Fruit fly (Drosophila melanogaster) whole organism, embryonic: ENCODE data around the gene Sap30.

Source experiments
- Atf3 ChIP-seq: fragments of 200-800 bp; sonication (Bioruptor generic); optimal IDR thresholded peaks from 3 replicates; lab custom pipeline; 2016; ENCODE audit warnings: missing biosample characterization, missing genetic modification characterization
- Blimp-1 ChIP-seq: fragments of 200-800 bp; sonication (Bioruptor generic); optimal IDR thresholded peaks from 3 replicates; lab custom pipeline; 2018; ENCODE audit warnings: missing biosample characterization, missing genetic modification characterization, mild to moderate bottlenecking, moderate library complexity, missing genetic modification reagents
- CG10462 ChIP-seq: fragments of 200-800 bp; sonication (Bioruptor generic); optimal IDR thresholded peaks from 2 replicates; lab custom pipeline; 2016; ENCODE audit warnings: missing biosample characterization, missing genetic modification characterization
- CG10959 ChIP-seq: fragments of 200-800 bp; sonication (Bioruptor generic); IDR thresholded peaks from 2 replicates; pipeline ENCODE4 v1.3.6; 2022; ENCODE audit warnings: missing biosample characterization, missing genetic modification characterization
- CG11085 ChIP-seq: fragments of 200-800 bp; sonication (Bioruptor generic); IDR thresholded peaks from 2 replicates; pipeline ENCODE4 v1.3.6; 2022; ENCODE audit warnings: missing biosample characterization, missing genetic modification characterization
- CG12071 ChIP-seq: fragments of 200-800 bp; sonication (Bioruptor generic); optimal IDR thresholded peaks from 3 replicates; lab custom pipeline; 2018; ENCODE audit warnings: missing biosample characterization, mild to moderate bottlenecking, missing genetic modification characterization
- CG12391 ChIP-seq: fragments of 200-800 bp; sonication (Bioruptor generic); optimal IDR thresholded peaks from 3 replicates; lab custom pipeline; 2018; ENCODE audit warnings: missing biosample characterization, mild to moderate bottlenecking, missing genetic modification characterization, moderate library complexity
- CG12659 ChIP-seq: fragments of 200-800 bp; sonication (Bioruptor generic); optimal IDR thresholded peaks from 3 replicates; lab custom pipeline; 2017; ENCODE audit warnings: mild to moderate bottlenecking, missing biosample characterization, missing genetic modification reagents, missing genetic modification characterization
- CG12769 ChIP-seq: fragments of 200-800 bp; sonication (Bioruptor generic); optimal IDR thresholded peaks from 2 replicates; lab custom pipeline; 2019; ENCODE audit warnings: missing biosample characterization, mild to moderate bottlenecking, missing genetic modification characterization, moderate library complexity
- CG13894 ChIP-seq: fragments of 200-800 bp; sonication (Bioruptor generic); optimal IDR thresholded peaks from 3 replicates; lab custom pipeline; 2018; ENCODE audit warnings: missing biosample characterization, mild to moderate bottlenecking, missing genetic modification characterization, moderate library complexity
- CG14441 ChIP-seq: fragments of 200-800 bp; sonication (Bioruptor generic); IDR thresholded peaks from 2 replicates; pipeline ENCODE4 v1.3.6; 2022; ENCODE audit warnings: missing biosample characterization, missing genetic modification characterization
- CG16863 ChIP-seq: fragments of 200-800 bp; sonication (Bioruptor generic); optimal IDR thresholded peaks from 3 replicates; lab custom pipeline; 2016; ENCODE audit warnings: missing biosample characterization, missing genetic modification characterization
- CG17829 ChIP-seq: fragments of 200-800 bp; optimal IDR thresholded peaks from 2 replicates; lab custom pipeline; 2019; ENCODE audit warnings: missing biosample characterization, mild to moderate bottlenecking, missing genetic modification characterization, moderate library complexity
- CG17912 ChIP-seq: fragments of 200-800 bp; sonication (Bioruptor generic); optimal IDR thresholded peaks from 2 replicates; lab custom pipeline; 2018; ENCODE audit warnings: missing biosample characterization, mild to moderate bottlenecking, missing genetic modification characterization
- CG2116 ChIP-seq: fragments of 200-800 bp; sonication (Bioruptor generic); optimal IDR thresholded peaks from 3 replicates; lab custom pipeline; 2018; ENCODE audit warnings: missing biosample characterization, mild to moderate bottlenecking, missing genetic modification characterization
- CG2889 ChIP-seq: fragments of 200-800 bp; sonication (Bioruptor generic); IDR thresholded peaks from 3 replicates; pipeline ENCODE4 v1.3.6; 2022; ENCODE audit warnings: missing biosample characterization, missing genetic modification characterization
- CG31224 ChIP-seq: fragments of 200-800 bp; sonication (Bioruptor generic); IDR thresholded peaks from 2 replicates; pipeline ENCODE4 v1.3.6; 2022; ENCODE audit warnings: missing biosample characterization, missing genetic modification characterization
- CG32532 ChIP-seq: fragments of 200-800 bp; sonication (Bioruptor generic); IDR thresholded peaks from 2 replicates; pipeline ENCODE4 v1.3.6; 2022; ENCODE audit warnings: missing biosample characterization, missing genetic modification characterization
- CG6254 ChIP-seq: fragments of 200-800 bp; sonication (Bioruptor generic); optimal IDR thresholded peaks from 3 replicates; lab custom pipeline; 2017; ENCODE audit warnings: mild to moderate bottlenecking, missing biosample characterization, missing genetic modification reagents, missing genetic modification characterization
- CG7786 ChIP-seq: fragments of 200-800 bp; sonication (Bioruptor generic); optimal IDR thresholded peaks from 2 replicates; lab custom pipeline; 2016; ENCODE audit warnings: missing biosample characterization, missing genetic modification characterization
- Dbx ChIP-seq: fragments of 200-800 bp; sonication (Bioruptor generic); IDR thresholded peaks from 3 replicates; pipeline ENCODE4 v1.3.6; 2022; ENCODE audit warnings: missing biosample characterization, missing genetic modification characterization
- Deaf1 ChIP-seq: fragments of 200-800 bp; optimal IDR thresholded peaks from 3 replicates; lab custom pipeline; 2019; ENCODE audit warnings: missing biosample characterization, mild to moderate bottlenecking, missing genetic modification characterization, moderate library complexity
- Dip3 ChIP-seq: fragments of 200-800 bp; sonication (Bioruptor generic); optimal IDR thresholded peaks from 3 replicates; lab custom pipeline; 2016; ENCODE audit warnings: missing biosample characterization, missing genetic modification characterization
- Ets65A ChIP-seq: fragments of 200-800 bp; sonication (Bioruptor generic); peaks from one replicate; lab custom pipeline; 2016; ENCODE audit warnings: missing biosample characterization, missing genetic modification characterization
- H2.0 ChIP-seq: fragments of 200-800 bp; sonication (Bioruptor generic); IDR thresholded peaks from 2 replicates; pipeline ENCODE4 v1.3.6; 2022; ENCODE audit warnings: missing biosample characterization, missing genetic modification characterization
- Jarid2 ChIP-seq: fragments of 200-800 bp; sonication (Bioruptor generic); optimal IDR thresholded peaks from 3 replicates; lab custom pipeline; 2017; ENCODE audit warnings: mild to moderate bottlenecking, missing biosample characterization, missing genetic modification reagents, missing genetic modification characterization
- Nf-YC ChIP-seq: fragments of 200-800 bp; optimal IDR thresholded peaks from 3 replicates; lab custom pipeline; 2019; ENCODE audit warnings: missing biosample characterization, mild to moderate bottlenecking, missing genetic modification characterization, moderate library complexity
- TFAM ChIP-seq: fragments of 200-800 bp; sonication (Bioruptor generic); optimal IDR thresholded peaks from 2 replicates; lab custom pipeline; 2017; ENCODE audit warnings: missing biosample characterization, missing genetic modification characterization, inconsistent platforms
- ase ChIP-seq: fragments of 200-800 bp; sonication (Bioruptor generic); IDR thresholded peaks from 3 replicates; pipeline ENCODE4 v1.3.6; 2022; ENCODE audit warnings: missing biosample characterization, missing genetic modification characterization
- ato ChIP-seq: fragments of 200-800 bp; sonication (Bioruptor generic); IDR thresholded peaks from 2 replicates; pipeline ENCODE4 v1.3.6; 2022; ENCODE audit warnings: missing biosample characterization, missing genetic modification characterization; ENCODE audit not compliant: partially characterized antibody
- bowl ChIP-seq: fragments of 200-800 bp; sonication (Bioruptor generic); IDR thresholded peaks from 2 replicates; pipeline ENCODE4 v1.3.6; 2022; ENCODE audit warnings: missing biosample characterization, missing genetic modification characterization
- chinmo ChIP-seq: fragments of 200-800 bp; sonication (Bioruptor generic); IDR thresholded peaks from 4 replicates; pipeline ENCODE4 v1.3.6; 2022; ENCODE audit warnings: missing biosample characterization, missing genetic modification characterization; ENCODE audit not compliant: partially characterized antibody
- cwo ChIP-seq: fragments of 200-800 bp; sonication (Bioruptor generic); optimal IDR thresholded peaks from 3 replicates; lab custom pipeline; 2017; ENCODE audit warnings: missing biosample characterization, missing genetic modification characterization, mild to moderate bottlenecking, moderate library complexity, missing genetic modification reagents
- ewg ChIP-seq: fragments of 200-800 bp; sonication (Bioruptor generic); optimal IDR thresholded peaks from 3 replicates; lab custom pipeline; 2017; ENCODE audit warnings: mild to moderate bottlenecking, missing biosample characterization, missing genetic modification reagents, missing genetic modification characterization
- her ChIP-seq: fragments of 200-800 bp; sonication (Bioruptor generic); optimal IDR thresholded peaks from 2 replicates; lab custom pipeline; 2016; ENCODE audit warnings: missing biosample characterization, missing genetic modification characterization
- hth ChIP-seq: fragments of >200 bp; optimal IDR thresholded peaks from 2 replicates; lab custom pipeline; 2017; ENCODE audit warnings: inconsistent platforms
- kay ChIP-seq: fragments of 200-800 bp; sonication (Bioruptor generic); optimal IDR thresholded peaks from 2 replicates; lab custom pipeline; 2016; ENCODE audit warnings: missing biosample characterization, missing genetic modification characterization
- knrl ChIP-seq: fragments of 200-800 bp; sonication (Bioruptor generic); IDR thresholded peaks from 3 replicates; pipeline ENCODE4 v1.3.6; 2022; ENCODE audit warnings: missing biosample characterization, missing genetic modification characterization; ENCODE audit not compliant: partially characterized antibody
- lab ChIP-seq: fragments of 200-800 bp; sonication (Bioruptor generic); optimal IDR thresholded peaks from 3 replicates; lab custom pipeline; 2017; ENCODE audit warnings: missing biosample characterization, missing genetic modification characterization, mild to moderate bottlenecking, moderate library complexity, missing genetic modification reagents
- lola ChIP-seq, 3 experiments: fragments of >200 bp in 2 of 3; fragments of 200-800 bp in 1 of 3; sonication (Bioruptor generic) in 1 of 3; optimal IDR thresholded peaks; 2 replicates each; lab custom pipeline; 2017 to 2019; ENCODE audit warnings: missing biosample characterization in 3 of 3, missing genetic modification characterization in 3 of 3, mild to moderate bottlenecking in 1 of 3, moderate library complexity in 1 of 3
- lov ChIP-seq, 2 experiments: fragments of 200-800 bp in 1 of 2; fragments of >200 bp in 1 of 2; sonication (Bioruptor generic) in 1 of 2; IDR thresholded peaks in 1 of 2; optimal IDR thresholded peaks in 1 of 2; 2 replicates in 1 of 2; 3 replicates in 1 of 2; pipeline versions ENCODE4 v1.3.6 to Lab custom; 2017 to 2022; ENCODE audit warnings: missing biosample characterization in 1 of 2, missing genetic modification characterization in 1 of 2
- nom ChIP-seq: fragments of 200-800 bp; sonication (Bioruptor generic); optimal IDR thresholded peaks from 2 replicates; lab custom pipeline; 2017; ENCODE audit warnings: missing biosample characterization, missing genetic modification characterization, mild to moderate bottlenecking, moderate library complexity, missing genetic modification reagents
- p53 ChIP-seq: fragments of 200-800 bp; sonication (Bioruptor generic); optimal IDR thresholded peaks from 2 replicates; lab custom pipeline; 2016; ENCODE audit warnings: missing biosample characterization, missing genetic modification characterization
- peb ChIP-seq: fragments of 200-800 bp; sonication (Bioruptor generic); IDR thresholded peaks from 2 replicates; pipeline ENCODE4 v1.3.6; 2022; ENCODE audit warnings: missing biosample characterization, missing genetic modification characterization
- pros ChIP-seq: fragments of 200-800 bp; sonication (Bioruptor generic); optimal IDR thresholded peaks from 3 replicates; lab custom pipeline; 2019; ENCODE audit warnings: missing biosample characterization, mild to moderate bottlenecking, missing genetic modification characterization, moderate library complexity
- row ChIP-seq: fragments of 200-800 bp; sonication (Bioruptor generic); IDR thresholded peaks from 3 replicates; pipeline ENCODE4 v1.3.6; 2022; ENCODE audit warnings: missing biosample characterization, missing genetic modification characterization
- shn ChIP-seq: fragments of 200-800 bp; sonication (Bioruptor generic); optimal IDR thresholded peaks from 3 replicates; lab custom pipeline; 2016; ENCODE audit warnings: missing biosample characterization, missing genetic modification characterization
- slbo ChIP-seq: fragments of 200-800 bp; sonication (Bioruptor generic); IDR thresholded peaks from 2 replicates; pipeline ENCODE4 v1.3.6; 2022; ENCODE audit warnings: missing biosample characterization, missing genetic modification characterization
- ttk ChIP-seq: fragments of 200-800 bp; sonication (Bioruptor generic); IDR thresholded peaks from 2 replicates; pipeline ENCODE4 v2.1.2; 2022; ENCODE audit warnings: missing biosample characterization, missing genetic modification characterization

The Sap30 gene

DNA sequence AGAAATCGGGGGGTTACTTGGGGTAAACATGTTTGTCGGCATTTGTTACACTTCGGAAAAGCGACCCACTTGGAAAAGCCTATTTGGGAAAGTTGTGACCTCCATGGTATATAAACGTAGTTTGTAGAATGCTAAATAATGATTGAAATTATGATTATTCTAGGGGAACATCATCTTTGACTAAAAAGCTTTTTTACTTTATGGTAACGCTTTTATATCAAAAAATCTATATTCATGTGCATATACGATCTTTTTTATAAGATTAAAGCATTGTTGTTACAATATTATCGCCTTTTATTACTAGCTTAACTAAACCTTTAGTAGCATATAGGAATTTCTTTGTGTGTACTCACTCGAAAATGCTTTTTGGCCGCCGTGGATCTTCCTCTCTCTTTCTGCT lies 47.2 kb downstream of the Sap30 start (continued):
- peak; percentile 31 for TF ChIP-seq shn (GFP tag; lab: Kevin White, UChicago)
- peak; percentile 28 for TF ChIP-seq Blimp-1 (GFP tag; lab: Kevin White, UChicago)
- peak; percentile 33 for TF ChIP-seq Nf-YC (tag; lab: Kevin White, UChicago)
- peak; percentile 53 for TF ChIP-seq CG14441 (GFP tag; lab: Robert Waterston, UW)
- TF ChIP-seq CG17829 (tag; lab: Kevin White, UChicago) = peak; percentile 47
- peak; percentile 26 for TF ChIP-seq lab (GFP tag; lab: Kevin White, UChicago)
- TF ChIP-seq lola (GFP tag; optimal IDR thresholded peaks at IDR 0.05; lab: Kevin White, UChicago) = peak in 1 of 3 experiments; percentile 28
- peak; percentile 17 for TF ChIP-seq kay
- TF ChIP-seq CG13894 (tag; lab: Kevin White, UChicago) = no peak
- TF ChIP-seq, all 482 proteins: peak for 133

DNA sequence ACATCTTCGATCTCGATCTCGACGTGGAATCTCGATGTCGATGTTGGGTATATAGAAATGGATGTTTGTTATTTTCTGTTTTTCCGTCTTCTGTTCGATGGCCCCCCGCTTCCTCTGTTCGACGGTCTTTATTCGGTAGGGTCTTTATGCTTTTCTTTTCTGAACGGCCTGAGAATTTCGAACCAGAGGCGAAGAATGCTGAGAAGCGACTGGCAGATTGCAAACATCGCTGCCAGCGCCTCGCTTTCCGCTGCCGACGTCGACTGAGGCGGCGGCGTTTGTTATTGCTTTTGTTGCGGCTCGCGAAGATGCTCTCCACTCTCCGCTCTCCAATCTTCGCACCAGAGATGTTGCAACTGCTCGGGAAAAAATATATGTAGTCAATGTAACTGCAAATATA lies 48.2 kb downstream of the Sap30 start, which contains the start of the genes CG13004 and CG46306:
Gene CG13004, minus strand, starts transcription at position 217 of the 400 bp plus-strand sequence.
Gene CG46306, minus strand, starts transcription at position 217 of the 400 bp plus-strand sequence.
- no peak for TF ChIP-seq Ets65A (GFP tag; lab: Kevin White, UChicago)
- no peak for TF ChIP-seq peb (GFP tag; lab: Robert Waterston, UW)
- no peak for TF ChIP-seq pros (GFP tag; lab: Kevin White, UChicago)
- TF ChIP-seq hth (lab: Kevin White, UChicago) = no peak
- 0 out of 4 replicates have a peak, but pooled peaks have one; percentile 26 for TF ChIP-seq chinmo
- no peak for TF ChIP-seq TFAM (GFP tag; lab: Kevin White, UChicago)
- TF ChIP-seq CG2889 = no peak
- TF ChIP-seq lov (optimal IDR thresholded peaks at IDR 0.05; lab: Kevin White, UChicago) = no peak
- no peak for TF ChIP-seq lov (GFP tag; IDR thresholded peaks at IDR 0.05; lab: Robert Waterston, UW)
- no peak for TF ChIP-seq Dbx (GFP tag; lab: Robert Waterston, UW)
- TF ChIP-seq ato (GFP tag; lab: Robert Waterston, UW) = no peak
- peak; percentile 11; the same call in 1 of the 2 replicates for TF ChIP-seq CG32532 (GFP tag; lab: Robert Waterston, UW)
- no peak for TF ChIP-seq Atf3 (GFP tag; lab: Kevin White, UChicago)
- no peak for TF ChIP-seq ewg
- TF ChIP-seq ase (GFP tag; lab: Robert Waterston, UW) = no peak
- TF ChIP-seq CG7786 = no peak
- no peak for TF ChIP-seq knrl (GFP tag; lab: Robert Waterston, UW)
- TF ChIP-seq CG12071 = no peak
- TF ChIP-seq CG16863 (GFP tag; lab: Kevin White, UChicago) = no peak
- no peak for TF ChIP-seq her (GFP tag; lab: Kevin White, UChicago)
- no peak for TF ChIP-seq bowl (GFP tag; lab: Robert Waterston, UW)
- peak; percentile 9; the same call in 1 of the 3 replicates for TF ChIP-seq row
- TF ChIP-seq CG10959 (GFP tag; lab: Robert Waterston, UW) = no peak
- no peak for TF ChIP-seq CG11085 (GFP tag; lab: Robert Waterston, UW)
- no peak for TF ChIP-seq p53
- no peak for TF ChIP-seq CG17912 (GFP tag; lab: Kevin White, UChicago)
- TF ChIP-seq CG12391 (tag; lab: Kevin White, UChicago) = no peak
- no peak for TF ChIP-seq Dip3
- TF ChIP-seq CG12769 (tag; lab: Kevin White, UChicago) = no peak
- peak; percentile 58 for TF ChIP-seq Jarid2 (GFP tag; lab: Kevin White, UChicago)
- no peak for TF ChIP-seq ttk (GFP tag; lab: Robert Waterston, UW)
- no peak for TF ChIP-seq CG12659 (GFP tag; lab: Kevin White, UChicago)
- TF ChIP-seq CG2116 (GFP tag; lab: Kevin White, UChicago) = no peak
- peak; percentile 27; the same call in 1 of the 2 replicates for TF ChIP-seq slbo
- no peak for TF ChIP-seq CG10462
- TF ChIP-seq H2.0 (GFP tag; lab: Robert Waterston, UW) = no peak
- no peak for TF ChIP-seq CG6254 (GFP tag; lab: Kevin White, UChicago)
- no peak for TF ChIP-seq Deaf1 (tag; lab: Kevin White, UChicago)
- TF ChIP-seq nom = peak; percentile 55
- no peak for TF ChIP-seq cwo (GFP tag; lab: Kevin White, UChicago)
- no peak for TF ChIP-seq CG31224 (GFP tag; lab: Robert Waterston, UW)
